Fruit fly (Drosophila melanogaster) whole organism, adult: Measurements from ENCODE around the gene Mcm10.

Source experiments
- CG14711 ChIP-seq: fragments of 200-800 bp; sonication (Bioruptor generic); optimal IDR thresholded peaks from 2 replicates; lab custom pipeline; 2018; ENCODE audit warnings: missing biosample characterization, mild to moderate bottlenecking, missing genetic modification characterization, moderate library complexity
- CG7101 ChIP-seq: fragments of 200-800 bp; sonication (Bioruptor generic); optimal IDR thresholded peaks from 2 replicates; lab custom pipeline; 2018; ENCODE audit warnings: missing biosample characterization, mild to moderate bottlenecking, missing genetic modification characterization, moderate library complexity
- Mnt ChIP-seq: fragments of 200-800 bp; sonication (Bioruptor generic); optimal IDR thresholded peaks from 2 replicates; lab custom pipeline; 2016; ENCODE audit warnings: missing biosample characterization, mild to moderate bottlenecking, missing genetic modification characterization
- kay ChIP-seq: fragments of 200-800 bp; sonication (Bioruptor generic); peaks from one replicate; lab custom pipeline; 2016; ENCODE audit warnings: missing biosample characterization, missing genetic modification characterization, borderline replicate concordance
- tj ChIP-seq: fragments of 200-800 bp; sonication (Bioruptor generic); optimal IDR thresholded peaks from 3 replicates; lab custom pipeline; 2017; ENCODE audit warnings: missing biosample characterization, mild to moderate bottlenecking, missing genetic modification characterization, moderate library complexity

- TF ChIP-seq CG7101 (tag; lab: Kevin White, UChicago) (no peak), CG14711 (tag; lab: Kevin White, UChicago) (no peak), tj (GFP tag; lab: Kevin White, UChicago) (no peak), Mnt (GFP tag; lab: Kevin White, UChicago) (no peak), kay (no peak)
Measured at dm6 chr2L:21153844-21154243, 25.9 kb upstream of the Mcm10 start.
